Worm (Caenorhabditis elegans): ENCODE measurements around the gene pri-1.

Gene pri-1

ce11 chrIII:9621840-9622525 lies 7.9 kb upstream of the pri-1 start:
- TF ChIP-seq tbp1 (GFP tag; optimal IDR thresholded peaks at IDR 0.05) = peak; percentile 4
- TF ChIP-seq nfyb-1 (GFP tag; IDR thresholded peaks at IDR 0.05) = 0 out of 2 replicates have a peak, but pooled peaks have one; percentile 19
- TF ChIP-seq ccch-3 (GFP tag; optimal IDR thresholded peaks at IDR 0.05) = no peak
- 0 out of 2 replicates have a peak, but pooled peaks have one; percentile 23 for TF ChIP-seq Y56A3A.18 (GFP tag; IDR thresholded peaks at IDR 0.05)
- TF ChIP-seq C17E4.6 (GFP tag; IDR thresholded peaks at IDR 0.05) = no peak
- no peak for TF ChIP-seq madf-8 (GFP tag; conservative IDR thresholded peaks at IDR 0.05)
- peak in 1 of 3 experiments; percentile 4 for TF ChIP-seq lin-35 (GFP tag; optimal IDR thresholded peaks at IDR 0.05)
- no peak for TF ChIP-seq ceh-100 (GFP tag; IDR thresholded peaks at IDR 0.05)
- 0 out of 2 replicates have a peak, but pooled peaks have one; percentile 12 for TF ChIP-seq B0336.3 (GFP tag; IDR thresholded peaks at IDR 0.05)
- no peak for TF ChIP-seq F10E7.11 (tag; optimal IDR thresholded peaks at IDR 0.05)
- no peak for TF ChIP-seq sea-2 (GFP tag; IDR thresholded peaks at IDR 0.05)
- TF ChIP-seq ztf-28 (GFP tag; IDR thresholded peaks at IDR 0.05) = no peak
- no peak for TF ChIP-seq cebp-1 (GFP tag; IDR thresholded peaks at IDR 0.05)
- peak; percentile 12 for TF ChIP-seq cebp-1 (tag; optimal IDR thresholded peaks at IDR 0.05)
- no peak for TF ChIP-seq rcor-1 (GFP tag; IDR thresholded peaks at IDR 0.05)
- TF ChIP-seq nhr-80 (tag; optimal IDR thresholded peaks at IDR 0.05) = peak; percentile 81
- no peak for TF ChIP-seq nhr-27 (tag; optimal IDR thresholded peaks at IDR 0.05)
- TF ChIP-seq madf-6 (GFP tag; IDR thresholded peaks at IDR 0.05) = no peak

ce11 chrIII:9620148-9620547 lies 6.1 kb upstream of the pri-1 start:
- TF ChIP-seq mcd-1 (GFP tag; IDR thresholded peaks at IDR 0.05) (no peak), tbx-9 (tag; optimal IDR thresholded peaks at IDR 0.05; ENCODE audit: borderline replicate concordance) (no peak), K11D2.4 (GFP tag; IDR thresholded peaks at IDR 0.05) (0 out of 2 replicates have a peak, but pooled peaks have one; percentile 11), repo-1 (tag; optimal IDR thresholded peaks at IDR 0.05) (no peak), ceh-27 (GFP tag; optimal IDR thresholded peaks at IDR 0.05) (peak; percentile 19), efl-1 (GFP tag; optimal IDR thresholded peaks at IDR 0.05) (no peak)

DNA sequence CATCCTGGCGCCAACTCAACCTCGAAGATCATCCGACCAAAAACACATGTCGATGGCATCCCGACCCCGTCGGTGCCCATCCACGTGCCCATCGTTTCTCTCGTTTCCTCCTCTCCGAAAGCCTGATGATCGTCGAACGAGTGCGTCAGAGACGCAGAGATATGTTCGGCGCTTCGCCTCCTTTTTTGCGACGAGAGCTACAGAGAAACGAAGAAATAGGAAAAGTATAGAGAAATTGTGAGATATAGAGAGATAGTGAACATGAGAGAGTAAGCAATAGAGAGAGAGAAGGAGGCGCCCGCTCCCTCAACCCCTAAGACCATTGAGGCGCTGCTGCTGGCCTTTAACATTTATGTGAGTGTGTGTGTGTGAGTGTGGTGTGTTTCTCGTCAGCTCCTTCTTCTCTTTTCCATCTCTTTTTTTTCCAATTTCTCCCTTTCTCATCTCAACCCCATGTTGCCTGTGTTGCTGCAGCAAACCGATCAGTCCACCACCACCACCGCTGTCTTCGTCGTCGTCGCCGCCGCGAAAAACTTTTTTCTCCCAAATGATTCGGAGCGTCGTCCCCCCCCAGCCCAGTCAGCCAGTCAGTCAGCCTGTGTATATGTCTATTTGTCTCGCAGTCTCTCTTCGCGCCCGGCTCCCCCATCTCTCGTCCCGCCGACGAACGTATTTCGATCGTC lies 5.1 kb upstream of the pri-1 start, which contains the start of gene hlh-11:
Gene hlh-11, plus strand, starts transcription at position 633 of the 683 bp plus-strand sequence.
- TF ChIP-seq F39B2.1 (GFP tag; IDR thresholded peaks at IDR 0.05) (no peak), nhr-27 (tag; optimal IDR thresholded peaks at IDR 0.05) (no peak), let-526 (GFP tag; IDR thresholded peaks at IDR 0.05) (0 out of 2 replicates have a peak, but pooled peaks have one; percentile 16), ceh-27 (GFP tag; optimal IDR thresholded peaks at IDR 0.05) (peak; percentile 24), nfya-1 (tag; optimal IDR thresholded peaks at IDR 0.05; ENCODE audit: borderline replicate concordance, insufficient read depth) (no peak), tbp1 (GFP tag; optimal IDR thresholded peaks at IDR 0.05) (peak; percentile 43), lsy-27 (tag; optimal IDR thresholded peaks at IDR 0.05; ENCODE audit: borderline replicate concordance, insufficient read depth) (no peak), snpc-1.3 (tag; optimal IDR thresholded peaks at IDR 0.05; ENCODE audit: insufficient read depth) (peak; percentile 32), nhr-120 (GFP tag; IDR thresholded peaks at IDR 0.05) (no peak), egl-44 (GFP tag; IDR thresholded peaks at IDR 0.05) (peak; percentile 20; the same call in 1 of the 2 replicates), zim-3 (tag; optimal IDR thresholded peaks at IDR 0.05) (no peak), hsf-1 (GFP tag; IDR thresholded peaks at IDR 0.05) (0 out of 2 replicates have a peak, but pooled peaks have one; percentile 33), gei-17 (GFP tag; optimal IDR thresholded peaks at IDR 0.05) (peak; percentile 69), snpc-1.1 (tag; optimal IDR thresholded peaks at IDR 0.05; ENCODE audit: insufficient read depth) (no peak), T07F8.4 (tag; optimal IDR thresholded peaks at IDR 0.05) (no peak), B0035.1 (tag; optimal IDR thresholded peaks at IDR 0.05) (peak; percentile 44), nfyb-1 (GFP tag; IDR thresholded peaks at IDR 0.05) (0 out of 2 replicates have a peak, but pooled peaks have one; percentile 75), hlh-26 (GFP tag; conservative IDR thresholded peaks at IDR 0.05) (no peak), lsl-1 (GFP tag; optimal IDR thresholded peaks at IDR 0.05) (no peak), K11D2.4 (GFP tag; IDR thresholded peaks at IDR 0.05) (no peak; the same call in 1 of the 2 replicates), nhr-179 (tag; optimal IDR thresholded peaks at IDR 0.05) (no peak), him-1 (tag; optimal IDR thresholded peaks at IDR 0.05) (no peak), zfh-2 (GFP tag; conservative IDR thresholded peaks at IDR 0.05) (peak; percentile 98)

All from whole organism, young adult.